Worm (Caenorhabditis elegans): ENCODE data around the gene T27E7.5.

ce11 chrIV:14542517-14542916 is 5.6 kb downstream of the T27E7.5 start, which contains the start of gene pals-29:
- TF ChIP-seq madf-5 (GFP tag; IDR thresholded peaks at IDR 0.05) (no peak), mdl-1 (tag; optimal IDR thresholded peaks at IDR 0.05) (no peak), unc-130 (GFP tag; optimal IDR thresholded peaks at IDR 0.05) (no peak), nhr-6 (tag; optimal IDR thresholded peaks at IDR 0.05) (no peak), ceh-62 (tag; optimal IDR thresholded peaks at IDR 0.05) (no peak), fos-1 (tag; optimal IDR thresholded peaks at IDR 0.05) (no peak), lsy-2 (tag; optimal IDR thresholded peaks at IDR 0.05) (no peak), ceh-82 (tag; optimal IDR thresholded peaks at IDR 0.05) (no peak), mxl-2 (GFP tag; conservative IDR thresholded peaks at IDR 0.05) (no peak), D1046.2 (GFP tag; IDR thresholded peaks at IDR 0.05) (no peak), ama-1 (optimal IDR thresholded peaks at IDR 0.05) (no peak), zfp-2 (tag; optimal IDR thresholded peaks at IDR 0.05) (no peak)
